Worm (Caenorhabditis elegans) whole organism, L2 larva: ENCODE data around the gene F56C3.8.
A peak's percentile ranks its signal among the peaks of the same experiment; 100 is the strongest.

Experiments
- C34F6.9 ChIP-seq: fragments of 150-350 bp; optimal IDR thresholded peaks from 2 replicates; lab custom pipeline; 2014; ENCODE audit warnings: missing biosample characterization, missing genetic modification characterization
- F13H6.1 ChIP-seq: sonication (generic microtip); optimal IDR thresholded peaks from 2 replicates; lab custom pipeline; 2016; ENCODE audit warnings: missing genetic modification characterization, missing compliant biosample characterization
- R02D3.7 ChIP-seq: fragments of 150-350 bp; optimal IDR thresholded peaks from 2 replicates; lab custom pipeline; 2014; ENCODE audit warnings: missing biosample characterization, missing genetic modification characterization
- Y55F3AM.14 ChIP-seq: fragments of 200-800 bp; sonication (Bioruptor generic); optimal IDR thresholded peaks from 2 replicates; lab custom pipeline; 2018; ENCODE audit warnings: mild to moderate bottlenecking, missing genetic modification characterization, missing compliant biosample characterization
- ZK546.5 ChIP-seq: sonication (generic microtip); optimal IDR thresholded peaks from 2 replicates; lab custom pipeline; 2017; ENCODE audit warnings: missing biosample characterization, missing genetic modification characterization
- alr-1 ChIP-seq: fragments of 150-350 bp; optimal IDR thresholded peaks from 2 replicates; lab custom pipeline; 2014; ENCODE audit warnings: missing biosample characterization, missing genetic modification characterization
- aly-2 ChIP-seq: fragments of 150-350 bp; optimal IDR thresholded peaks from 2 replicates; lab custom pipeline; 2014; ENCODE audit warnings: missing biosample characterization, missing genetic modification characterization
- ama-1 ChIP-seq: fragments of 150-350 bp; optimal IDR thresholded peaks from 2 replicates; lab custom pipeline; 2018; ENCODE audit warnings: inconsistent platforms
- blmp-1 ChIP-seq: sonication (generic microtip); optimal IDR thresholded peaks from 2 replicates; lab custom pipeline; 2017; ENCODE audit warnings: missing genetic modification characterization, mild to moderate bottlenecking, missing compliant biosample characterization, antibody characterized with exemption, moderate library complexity; ENCODE audit not compliant: insufficient read depth
- ceh-16 ChIP-seq: fragments of 150-350 bp; optimal IDR thresholded peaks from 2 replicates; lab custom pipeline; 2014; ENCODE audit warnings: missing biosample characterization, missing genetic modification characterization
- ceh-82 ChIP-seq: fragments of 150-350 bp; optimal IDR thresholded peaks from 2 replicates; lab custom pipeline; 2014; ENCODE audit warnings: missing biosample characterization, missing genetic modification characterization
- crh-2 ChIP-seq: sonication (generic microtip); optimal IDR thresholded peaks from 2 replicates; lab custom pipeline; 2017; ENCODE audit warnings: missing biosample characterization, missing genetic modification characterization
- dmd-4 ChIP-seq: sonication (generic microtip); optimal IDR thresholded peaks from 2 replicates; lab custom pipeline; 2017; ENCODE audit warnings: missing biosample characterization, missing genetic modification characterization
- egl-27 ChIP-seq: sonication (generic microtip); optimal IDR thresholded peaks from 3 replicates; lab custom pipeline; 2017; ENCODE audit warnings: missing biosample characterization, missing genetic modification reagents, missing genetic modification characterization
- elt-1 ChIP-seq: fragments of 150-350 bp; optimal IDR thresholded peaks from 2 replicates; lab custom pipeline; 2014; ENCODE audit warnings: missing biosample characterization, missing genetic modification characterization
- elt-3 ChIP-seq: sonication (generic microtip); optimal IDR thresholded peaks from 2 replicates; lab custom pipeline; 2017; ENCODE audit warnings: missing biosample characterization, missing genetic modification characterization
- fos-1 ChIP-seq: fragments of 150-350 bp; optimal IDR thresholded peaks from 2 replicates; lab custom pipeline; 2014; ENCODE audit warnings: missing biosample characterization, missing genetic modification characterization
- gmeb-1 ChIP-seq: fragments of 150-350 bp; optimal IDR thresholded peaks from 2 replicates; lab custom pipeline; 2014; ENCODE audit warnings: missing biosample characterization, missing genetic modification characterization
- lin-11 ChIP-seq: fragments of 150-350 bp; sonication (generic microtip); optimal IDR thresholded peaks from 2 replicates; lab custom pipeline; 2014; ENCODE audit warnings: missing biosample characterization, missing genetic modification characterization, inconsistent platforms, mixed read lengths
- lin-13 ChIP-seq: fragments of 150-350 bp; optimal IDR thresholded peaks from 2 replicates; lab custom pipeline; 2014; ENCODE audit warnings: missing biosample characterization, missing genetic modification reagents, missing genetic modification characterization
- lin-39 ChIP-seq: fragments of 150-350 bp; optimal IDR thresholded peaks from 2 replicates; lab custom pipeline; 2014; ENCODE audit warnings: missing biosample characterization, missing genetic modification reagents, missing genetic modification characterization
- lsy-2 ChIP-seq, 2 experiments: fragments of 150-350 bp in 1 of 2; sonication (generic microtip) in 1 of 2; optimal IDR thresholded peaks; 2 replicates each; lab custom pipeline; 2014 to 2017; ENCODE audit warnings: missing biosample characterization in 2 of 2, missing genetic modification characterization in 2 of 2
- mab-5 ChIP-seq: fragments of 150-350 bp; optimal IDR thresholded peaks from 2 replicates; lab custom pipeline; 2014; ENCODE audit warnings: missing biosample characterization, missing genetic modification characterization
- mbf-1 ChIP-seq: sonication (generic microtip); optimal IDR thresholded peaks from 2 replicates; lab custom pipeline; 2017; ENCODE audit warnings: missing biosample characterization, missing genetic modification characterization
- mdl-1 ChIP-seq, 2 experiments: fragments of 150-350 bp in 1 of 2; sonication (generic microtip) in 1 of 2; optimal IDR thresholded peaks; 2 replicates each; lab custom pipeline; 2017; ENCODE audit warnings: missing biosample characterization in 2 of 2, missing genetic modification characterization in 2 of 2
- nhr-10 ChIP-seq: sonication (generic microtip); optimal IDR thresholded peaks from 2 replicates; lab custom pipeline; 2017; ENCODE audit warnings: missing biosample characterization, missing genetic modification characterization
- nhr-11 ChIP-seq: fragments of 150-350 bp; optimal IDR thresholded peaks from 2 replicates; lab custom pipeline; 2014; ENCODE audit warnings: missing biosample characterization, missing genetic modification characterization
- nhr-12 ChIP-seq: fragments of 150-350 bp; optimal IDR thresholded peaks from 2 replicates; lab custom pipeline; 2014; ENCODE audit warnings: missing biosample characterization, missing genetic modification characterization
- nhr-129 ChIP-seq: fragments of 150-350 bp; optimal IDR thresholded peaks from 2 replicates; lab custom pipeline; 2014; ENCODE audit warnings: missing biosample characterization, missing genetic modification characterization
- nhr-21 ChIP-seq: fragments of 150-350 bp; optimal IDR thresholded peaks from 2 replicates; lab custom pipeline; 2014; ENCODE audit warnings: missing biosample characterization, missing genetic modification characterization
- nhr-23 ChIP-seq: fragments of 150-350 bp; optimal IDR thresholded peaks from 2 replicates; lab custom pipeline; 2014; ENCODE audit warnings: missing biosample characterization, missing genetic modification reagents, missing genetic modification characterization
- nhr-237 ChIP-seq: fragments of 150-350 bp; optimal IDR thresholded peaks from 2 replicates; lab custom pipeline; 2014; ENCODE audit warnings: missing biosample characterization, missing genetic modification characterization
- nhr-25 ChIP-seq: fragments of 150-350 bp; sonication (generic microtip); optimal IDR thresholded peaks from 3 replicates; lab custom pipeline; 2014; ENCODE audit warnings: missing biosample characterization, missing genetic modification characterization
- nhr-6 ChIP-seq: fragments of 150-350 bp; optimal IDR thresholded peaks from 2 replicates; lab custom pipeline; 2014; ENCODE audit warnings: missing biosample characterization, missing genetic modification characterization
- nhr-77 ChIP-seq: fragments of 150-350 bp; optimal IDR thresholded peaks from 2 replicates; lab custom pipeline; 2014; ENCODE audit warnings: missing biosample characterization, missing genetic modification characterization
- peb-1 ChIP-seq: fragments of 150-350 bp; optimal IDR thresholded peaks from 2 replicates; lab custom pipeline; 2014; ENCODE audit warnings: missing biosample characterization, missing genetic modification characterization
- sem-4 ChIP-seq: fragments of 150-350 bp; optimal IDR thresholded peaks from 2 replicates; lab custom pipeline; 2014; ENCODE audit warnings: missing biosample characterization, missing genetic modification reagents, missing genetic modification characterization
- skn-1 ChIP-seq: sonication (generic microtip); optimal IDR thresholded peaks from 2 replicates; lab custom pipeline; 2017; ENCODE audit warnings: missing biosample characterization, missing genetic modification characterization
- sma-3 ChIP-seq: sonication (generic microtip); optimal IDR thresholded peaks from 2 replicates; lab custom pipeline; 2016; ENCODE audit warnings: missing genetic modification reagents, missing genetic modification characterization, missing compliant biosample characterization
- sma-9 ChIP-seq, 2 experiments: fragments of 150-350 bp in 1 of 2; sonication (generic microtip) in 1 of 2; optimal IDR thresholded peaks; 2 replicates each; lab custom pipeline; 2014 to 2016; ENCODE audit warnings: missing genetic modification characterization in 2 of 2, mild to moderate bottlenecking in 1 of 2, missing biosample characterization in 1 of 2, missing compliant biosample characterization in 1 of 2, missing genetic modification reagents in 1 of 2, moderate library complexity in 1 of 2
- snpc-4 ChIP-seq: fragments of 150-350 bp; optimal IDR thresholded peaks from 2 replicates; lab custom pipeline; 2014; ENCODE audit warnings: missing biosample characterization, missing genetic modification characterization
- unc-39 ChIP-seq: fragments of 150-350 bp; optimal IDR thresholded peaks from 2 replicates; lab custom pipeline; 2014; ENCODE audit warnings: missing biosample characterization, missing genetic modification characterization
- unc-55 ChIP-seq: fragments of 150-350 bp; sonication (generic microtip); optimal IDR thresholded peaks from 3 replicates; lab custom pipeline; 2014; ENCODE audit warnings: missing biosample characterization, missing genetic modification reagents, missing genetic modification characterization
- unc-62 ChIP-seq: fragments of 150-350 bp; optimal IDR thresholded peaks from 2 replicates; lab custom pipeline; 2014; ENCODE audit warnings: missing biosample characterization, missing genetic modification reagents, missing genetic modification characterization
- zag-1 ChIP-seq: fragments of 150-350 bp; optimal IDR thresholded peaks from 2 replicates; lab custom pipeline; 2014; ENCODE audit warnings: missing biosample characterization, missing genetic modification characterization
- ztf-1 ChIP-seq: fragments of 200-800 bp; sonication (Bioruptor generic); conservative IDR thresholded peaks from 2 replicates; pipeline ENCODE4 v1.3.6; 2022; ENCODE audit warnings: missing genetic modification characterization, missing compliant biosample characterization
- ztf-11 ChIP-seq: sonication (generic microtip); optimal IDR thresholded peaks from 2 replicates; lab custom pipeline; 2017; ENCODE audit warnings: missing biosample characterization, missing genetic modification characterization
- ztf-4 ChIP-seq: fragments of 150-350 bp; optimal IDR thresholded peaks from 2 replicates; lab custom pipeline; 2014; ENCODE audit warnings: missing biosample characterization, missing genetic modification characterization

Gene F56C3.8

ce11 chrX:1389382-1389983 lies 5.0 kb upstream of the F56C3.8 start:
- TF ChIP-seq ztf-4 (tag; lab: Kevin White, UChicago): peak; percentile 88
- TF ChIP-seq lsy-2 (tag; optimal IDR thresholded peaks at IDR 0.05; lab: Kevin White, UChicago): peak; percentile 83 to 93
- peak; percentile 45 for TF ChIP-seq R02D3.7 (tag; lab: Kevin White, UChicago)
- no peak for TF ChIP-seq lin-11
- peak; percentile 85 for TF ChIP-seq unc-55 (GFP tag; lab: Kevin White, UChicago)
- peak; percentile 66 for TF ChIP-seq nhr-12
- TF ChIP-seq crh-2 (tag; lab: Kevin White, UChicago): peak; percentile 96
- peak; percentile 73 for TF ChIP-seq dmd-4 (tag; lab: Kevin White, UChicago)
- TF ChIP-seq alr-1 (tag; lab: Kevin White, UChicago): no peak
- peak; percentile 38 for TF ChIP-seq nhr-11 (tag; lab: Kevin White, UChicago)
- TF ChIP-seq Y55F3AM.14 (GFP tag; lab: Kevin White, UChicago): peak; percentile 74
- no peak for TF ChIP-seq nhr-23 (tag; lab: Kevin White, UChicago)
- peak; percentile 89 for TF ChIP-seq sma-9 (GFP tag; optimal IDR thresholded peaks at IDR 0.05; lab: Kevin White, UChicago)
- no peak for TF ChIP-seq sma-9 (tag; optimal IDR thresholded peaks at IDR 0.05; lab: Kevin White, UChicago)
- no peak for TF ChIP-seq ama-1 (lab: Kevin White, UChicago)
- peak; percentile 59 for TF ChIP-seq aly-2
- peak; percentile 85 for TF ChIP-seq nhr-10
- TF ChIP-seq blmp-1 (tag; lab: Kevin White, UChicago): no peak
- TF ChIP-seq lin-39 (tag; lab: Kevin White, UChicago): no peak
- TF ChIP-seq sem-4: peak; percentile 94
- no peak for TF ChIP-seq peb-1 (tag; lab: Kevin White, UChicago)
- TF ChIP-seq nhr-77 (tag; lab: Kevin White, UChicago): peak; percentile 87
- peak; percentile 91 for TF ChIP-seq skn-1
- peak; percentile 7 to 80 for TF ChIP-seq mdl-1 (tag; optimal IDR thresholded peaks at IDR 0.05; lab: Kevin White, UChicago)
- peak; percentile 85 for TF ChIP-seq F13H6.1
- TF ChIP-seq nhr-237 (tag; lab: Kevin White, UChicago): peak; percentile 92
- peak; percentile 93 for TF ChIP-seq egl-27
- peak; percentile 84 for TF ChIP-seq C34F6.9 (tag; lab: Kevin White, UChicago)
- peak; percentile 62 for TF ChIP-seq mbf-1 (tag; lab: Kevin White, UChicago)
- peak; percentile 94 for TF ChIP-seq sma-3 (GFP tag; lab: Kevin White, UChicago)
- TF ChIP-seq unc-39 (tag; lab: Kevin White, UChicago): no peak
- TF ChIP-seq ztf-1 (GFP tag; lab: Robert Waterston, UW): no peak
- peak; percentile 99 for TF ChIP-seq nhr-21
- TF ChIP-seq elt-3 (tag; lab: Kevin White, UChicago): no peak
- peak; percentile 66 for TF ChIP-seq mab-5 (tag; lab: Kevin White, UChicago)
- TF ChIP-seq nhr-25 (tag; lab: Kevin White, UChicago): peak; percentile 95
- peak; percentile 46 for TF ChIP-seq ZK546.5 (tag; lab: Kevin White, UChicago)
- TF ChIP-seq nhr-6 (tag; lab: Kevin White, UChicago): peak; percentile 95
- no peak for TF ChIP-seq ztf-11 (tag; lab: Kevin White, UChicago)
- peak; percentile 93 for TF ChIP-seq lin-13
- peak; percentile 96 for TF ChIP-seq nhr-129 (tag; lab: Kevin White, UChicago)
- no peak for TF ChIP-seq elt-1 (tag; lab: Kevin White, UChicago)
- TF ChIP-seq unc-62 (GFP tag; lab: Kevin White, UChicago): no peak
- TF ChIP-seq ceh-16 (tag; lab: Kevin White, UChicago): peak; percentile 80
- TF ChIP-seq zag-1: peak; percentile 59
- peak; percentile 87 for TF ChIP-seq gmeb-1 (tag; lab: Kevin White, UChicago)
- TF ChIP-seq snpc-4: peak; percentile 34
- TF ChIP-seq fos-1 (tag; lab: Kevin White, UChicago): peak; percentile 96
- peak; percentile 87 for TF ChIP-seq ceh-82 (tag; lab: Kevin White, UChicago)
